Fruit fly (Drosophila melanogaster): ENCODE measurements around the gene stx.

The stx gene

dm6 chrX:10734763-10735681 is 9.7 kb downstream of the stx start:
- peak; percentile 40 for TF ChIP-seq grau (tag; optimal IDR thresholded peaks at IDR 0.05)
- no peak for TF ChIP-seq Bdp1 (GFP tag; optimal IDR thresholded peaks at IDR 0.05)
- no peak for TF ChIP-seq zfh2 (GFP tag; optimal IDR thresholded peaks at IDR 0.05)
- no peak for TF ChIP-seq BEAF-32 (GFP tag; optimal IDR thresholded peaks at IDR 0.05)
- no peak for TF ChIP-seq CG8478 (optimal IDR thresholded peaks at IDR 0.05)
- no peak for TF ChIP-seq Poxn (GFP tag; IDR thresholded peaks at IDR 0.05)
- peak; percentile 14 for TF ChIP-seq D19A (tag; optimal IDR thresholded peaks at IDR 0.05)
- no peak for TF ChIP-seq sob (GFP tag; IDR thresholded peaks at IDR 0.05)
- TF ChIP-seq gem (tag; optimal IDR thresholded peaks at IDR 0.05), result peak; percentile 3
- TF ChIP-seq Doc3 (GFP tag; IDR thresholded peaks at IDR 0.05; ENCODE audit: partially characterized antibody), result no peak
- TF ChIP-seq CG15269 (tag; optimal IDR thresholded peaks at IDR 0.05), result peak; percentile 3
- no peak for TF ChIP-seq ttk (GFP tag; IDR thresholded peaks at IDR 0.05)
- peak; percentile 0 for TF ChIP-seq CG12769 (tag; optimal IDR thresholded peaks at IDR 0.05)
- peak; percentile 95 for TF ChIP-seq sr (GFP tag; IDR thresholded peaks at IDR 0.05)
- no peak for TF ChIP-seq Neu2 (GFP tag; optimal IDR thresholded peaks at IDR 0.05; ENCODE audit: borderline replicate concordance)
- TF ChIP-seq tgo (GFP tag; IDR thresholded peaks at IDR 0.05), result no peak
- TF ChIP-seq gsb (GFP tag; IDR thresholded peaks at IDR 0.05), result no peak
- peak; percentile 80 for TF ChIP-seq onecut (GFP tag; IDR thresholded peaks at IDR 0.05)
- TF ChIP-seq crol (GFP tag; IDR thresholded peaks at IDR 0.05), result peak; percentile 79
- peak; percentile 9 for TF ChIP-seq sens (GFP tag)
- TF ChIP-seq Trl (optimal IDR thresholded peaks at IDR 0.05), result no peak
- TF ChIP-seq Trl (GFP tag; optimal IDR thresholded peaks at IDR 0.05), result no peak
- TF ChIP-seq hb (GFP tag; IDR thresholded peaks at IDR 0.05; ENCODE audit: partially characterized antibody), result no peak
- TF ChIP-seq CG17568 (GFP tag; optimal IDR thresholded peaks at IDR 0.05), result no peak
- no peak for TF ChIP-seq B-H1 (GFP tag; IDR thresholded peaks at IDR 0.05)
- no peak for TF ChIP-seq ind (GFP tag; optimal IDR thresholded peaks at IDR 0.05)
- no peak for TF ChIP-seq CG15479 (GFP tag; optimal IDR thresholded peaks at IDR 0.05)
- no peak for TF ChIP-seq Hr3 (GFP tag; optimal IDR thresholded peaks at IDR 0.05)
- no peak for TF ChIP-seq Camta (GFP tag; optimal IDR thresholded peaks at IDR 0.05)
- TF ChIP-seq org-1 (GFP tag; optimal IDR thresholded peaks at IDR 0.05), result no peak
- TF ChIP-seq ATbp (GFP tag; optimal IDR thresholded peaks at IDR 0.05), result no peak
- TF ChIP-seq Hmx (GFP tag; optimal IDR thresholded peaks at IDR 0.05), result no peak

- TF ChIP-seq luna (GFP tag; optimal IDR thresholded peaks at IDR 0.05), result no peak
- no peak for TF ChIP-seq CG9876 (GFP tag; optimal IDR thresholded peaks at IDR 0.05)
- TF ChIP-seq CG7987 (GFP tag; optimal IDR thresholded peaks at IDR 0.05), result peak; percentile 8
- no peak for TF ChIP-seq CG11093 (GFP tag; IDR thresholded peaks at IDR 0.05)
- peak; percentile 24 for TF ChIP-seq Meics (GFP tag; optimal IDR thresholded peaks at IDR 0.05)
- peak in 1 of 2 experiments; percentile 37 for TF ChIP-seq Eip74EF (GFP tag; optimal IDR thresholded peaks at IDR 0.05)
- TF ChIP-seq CoRest (tag; optimal IDR thresholded peaks at IDR 0.05), result no peak
- TF ChIP-seq lab (GFP tag; optimal IDR thresholded peaks at IDR 0.05), result peak; percentile 44
- TF ChIP-seq gcm (GFP tag; optimal IDR thresholded peaks at IDR 0.05), result no peak
- peak; percentile 73 for TF ChIP-seq Med (GFP tag)
- TF ChIP-seq gem (tag; optimal IDR thresholded peaks at IDR 0.05), result no peak
- peak; percentile 38 for TF ChIP-seq nerfin-1 (tag; optimal IDR thresholded peaks at IDR 0.05)
- TF ChIP-seq Asciz (GFP tag; optimal IDR thresholded peaks at IDR 0.05), result peak; percentile 19
- no peak for TF ChIP-seq CG15479 (GFP tag; optimal IDR thresholded peaks at IDR 0.05)
- TF ChIP-seq esg (GFP tag; conservative IDR thresholded peaks at IDR 0.05), result no peak
- no peak for TF ChIP-seq cas (GFP tag; IDR thresholded peaks at IDR 0.05)
- no peak for TF ChIP-seq Dbx (GFP tag; IDR thresholded peaks at IDR 0.05)
- TF ChIP-seq CG3995 (GFP tag; optimal IDR thresholded peaks at IDR 0.05), result no peak
- TF ChIP-seq CG6854 (GFP tag; optimal IDR thresholded peaks at IDR 0.05), result no peak
- no peak for TF ChIP-seq hb (GFP tag; IDR thresholded peaks at IDR 0.05; ENCODE audit: partially characterized antibody)
Measured at dm6 chrX:10732733-10733455, 11.8 kb downstream of the stx start.

All from whole organism, embryonic.